Fruit fly (Drosophila melanogaster) whole organism, wandering third instar larva: ENCODE results near the gene SPR.

Source experiments
- lola ChIP-seq: fragments of >200 bp; optimal IDR thresholded peaks from 2 replicates; lab custom pipeline; 2017; ENCODE audit warnings: missing biosample characterization, missing genetic modification characterization
- usp ChIP-seq: fragments of >200 bp; optimal IDR thresholded peaks from 2 replicates; lab custom pipeline; 2017; ENCODE audit warnings: missing biosample characterization, missing genetic modification characterization

DNA sequence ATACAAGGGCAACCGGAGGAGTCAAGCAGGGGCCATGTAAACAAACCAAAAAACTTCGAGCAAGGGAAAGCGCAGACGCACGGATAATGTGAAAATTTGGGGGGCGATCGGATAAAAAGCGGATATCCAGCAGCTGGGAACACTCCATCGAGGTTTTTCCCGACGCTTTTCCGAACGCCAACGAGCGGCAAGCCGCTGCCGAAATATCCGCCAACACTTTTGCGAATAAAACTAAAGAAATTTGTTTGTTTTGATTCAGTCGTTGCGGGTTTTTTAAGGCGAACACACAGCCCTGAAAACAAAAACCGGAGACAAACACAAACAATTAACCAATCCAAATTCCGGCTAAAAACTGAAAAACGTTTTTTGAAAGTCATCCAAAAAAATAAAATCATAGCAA lies at the start of gene SPR:
- TF ChIP-seq usp (GFP tag; lab: Kevin White, UChicago) (no peak), lola (GFP tag; lab: Kevin White, UChicago) (no peak)
